Worm (Caenorhabditis elegans): Measurements from ENCODE around the gene cah-3.

DNA sequence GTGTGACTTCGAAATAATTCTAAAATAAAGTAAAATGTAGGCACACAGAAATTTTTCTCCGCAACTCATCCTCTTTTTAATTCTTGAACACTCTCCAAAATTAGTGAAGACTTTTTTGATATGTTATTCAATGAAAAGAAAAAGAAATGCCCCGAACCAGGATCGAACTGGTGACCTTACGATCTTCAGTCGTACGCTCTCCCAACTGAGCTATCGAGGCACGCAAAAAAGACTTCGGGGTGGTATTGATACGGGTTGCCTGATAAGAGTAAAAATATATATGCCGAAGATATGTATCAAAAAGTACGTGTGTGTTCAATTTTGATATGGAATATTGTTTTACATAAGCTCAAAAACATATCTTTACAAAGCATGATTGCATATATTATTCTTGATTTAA, 15.7 kb downstream of the cah-3 start:
- TF ChIP-seq fkh-10 (GFP tag; optimal IDR thresholded peaks at IDR 0.05) (no peak), ceh-82 (tag; optimal IDR thresholded peaks at IDR 0.05) (no peak)

Measured in whole organism, L3 larva.